Worm (Caenorhabditis elegans) whole organism, L2 larva: ENCODE measurements around the gene tag-115.

ENCODE experiments used
- aly-2 ChIP-seq: fragments of 150-350 bp; optimal IDR thresholded peaks from 2 replicates; lab custom pipeline; 2014; ENCODE audit warnings: missing biosample characterization, missing genetic modification characterization
- snpc-4 ChIP-seq: fragments of 150-350 bp; optimal IDR thresholded peaks from 2 replicates; lab custom pipeline; 2014; ENCODE audit warnings: missing biosample characterization, missing genetic modification characterization

DNA sequence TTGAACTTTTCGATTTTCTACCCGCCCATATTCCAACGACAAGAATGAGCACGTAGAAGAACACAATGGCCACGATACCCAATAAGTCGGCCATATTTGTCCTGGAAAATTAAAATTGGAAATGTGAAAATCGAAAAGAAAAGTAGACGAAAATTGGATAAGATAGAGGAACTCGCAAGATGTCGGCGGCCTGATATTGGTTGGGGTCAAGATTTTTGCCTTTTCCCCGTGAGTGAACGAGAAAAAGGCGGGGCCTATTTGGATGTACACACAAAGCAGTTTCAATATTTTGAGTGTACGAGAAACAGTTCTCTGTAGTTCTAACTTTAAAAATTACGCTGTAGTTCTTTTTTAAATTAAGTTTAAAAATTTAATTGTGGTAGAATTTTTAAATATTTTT lies 24.7 kb downstream of the tag-115 start, which contains the start of gene cho-1:
- TF ChIP-seq aly-2 (tag; lab: Kevin White, UChicago) (no peak), snpc-4 (no peak)
